Worm (Caenorhabditis elegans) whole organism, L4 larva: ENCODE results near the gene K06H7.2.

Source experiments
- F49E8.2 ChIP-seq: sonication (generic microtip); optimal IDR thresholded peaks from 2 replicates; lab custom pipeline; 2016; ENCODE audit warnings: missing compliant biosample characterization, mild to moderate bottlenecking, missing genetic modification characterization, borderline replicate concordance
- R02D3.7 ChIP-seq: fragments of 150-350 bp; sonication (generic microtip); optimal IDR thresholded peaks from 3 replicates; lab custom pipeline; 2014; ENCODE audit warnings: missing biosample characterization, missing genetic modification characterization
- ceh-44 ChIP-seq: fragments of 200-800 bp; sonication (Bioruptor generic); IDR thresholded peaks from 2 replicates; pipeline ENCODE4 v1.3.6; 2022; ENCODE audit warnings: missing genetic modification reagents, missing genetic modification characterization, missing compliant biosample characterization
- ceh-62 ChIP-seq: sonication (generic microtip); optimal IDR thresholded peaks from 2 replicates; lab custom pipeline; 2017; ENCODE audit warnings: missing biosample characterization, missing genetic modification characterization
- daf-19 ChIP-seq: fragments of 200-800 bp; sonication (Bioruptor generic); conservative IDR thresholded peaks from 2 replicates; pipeline ENCODE4 v1.3.6; 2022; ENCODE audit warnings: missing genetic modification characterization, missing compliant biosample characterization
- lin-15B ChIP-seq: fragments of 150-350 bp; sonication (generic microtip); optimal IDR thresholded peaks from 3 replicates; lab custom pipeline; 2014; ENCODE audit warnings: missing biosample characterization, missing genetic modification characterization
- pha-4 ChIP-seq, 2 experiments: fragments of 150-350 bp in 1 of 2; fragments of 200-800 bp in 1 of 2; sonication (Bioruptor generic) in 1 of 2; IDR thresholded peaks in 1 of 2; optimal IDR thresholded peaks in 1 of 2; 2 replicates each; pipeline versions ENCODE4 v1.3.6 to Lab custom; 2014 to 2022; ENCODE audit warnings: missing genetic modification characterization in 2 of 2, missing genetic modification reagents in 2 of 2, missing biosample characterization in 1 of 2, missing compliant biosample characterization in 1 of 2
- pqm-1 ChIP-seq: sonication (generic microtip); optimal IDR thresholded peaks from 2 replicates; lab custom pipeline; 2017; ENCODE audit warnings: missing biosample characterization, missing genetic modification characterization
- spr-1 ChIP-seq: sonication (generic microtip); optimal IDR thresholded peaks from 2 replicates; lab custom pipeline; 2016; ENCODE audit warnings: mild to moderate bottlenecking, missing genetic modification characterization, missing compliant biosample characterization
- zfp-2 ChIP-seq: sonication (generic microtip); optimal IDR thresholded peaks from 2 replicates; lab custom pipeline; 2016; ENCODE audit warnings: mild to moderate bottlenecking, missing genetic modification characterization, missing compliant biosample characterization

- TF ChIP-seq pha-4 (GFP tag; IDR thresholded peaks at IDR 0.05; lab: Robert Waterston, UW) (no peak), pha-4 (tag; optimal IDR thresholded peaks at IDR 0.05; lab: Kevin White, UChicago) (no peak), pqm-1 (tag; lab: Kevin White, UChicago) (no peak), zfp-2 (tag; lab: Kevin White, UChicago) (no peak), F49E8.2 (tag; lab: Kevin White, UChicago) (no peak), ceh-62 (tag; lab: Kevin White, UChicago) (no peak), lin-15B (no peak), ceh-44 (no peak), daf-19 (GFP tag; lab: Robert Waterston, UW) (no peak), spr-1 (tag; lab: Kevin White, UChicago) (no peak), R02D3.7 (tag; lab: Kevin White, UChicago) (no peak)
Measured at ce11 chrIII:8091408-8091807, 2.0 kb upstream of the K06H7.2 start, which contains the start of gene idi-1.
